Worm (Caenorhabditis elegans): ENCODE results near the gene lec-7.

lec-7 gene

ce11 chrX:9842102-9842501 lies 9.7 kb upstream of the lec-7 start:
- TF ChIP-seq unc-120 (tag; optimal IDR thresholded peaks at IDR 0.05; ENCODE audit: poor library complexity, severe bottlenecking) (peak; percentile 6), sem-2 (GFP tag; optimal IDR thresholded peaks at IDR 0.05) (no peak), unc-62 (GFP tag; optimal IDR thresholded peaks at IDR 0.05) (peak; percentile 47), hlh-1 (tag; optimal IDR thresholded peaks at IDR 0.05) (peak; percentile 88)

ce11 chrX:9843568-9843967 lies 8.3 kb upstream of the lec-7 start:
- TF ChIP-seq hlh-1 (tag; optimal IDR thresholded peaks at IDR 0.05) (peak; percentile 59), drap-1 (GFP tag; optimal IDR thresholded peaks at IDR 0.05) (no peak), M03D4.4 (tag; optimal IDR thresholded peaks at IDR 0.05) (no peak), unc-62 (GFP tag; optimal IDR thresholded peaks at IDR 0.05) (peak; percentile 69)

- TF ChIP-seq ham-2 (GFP tag; optimal IDR thresholded peaks at IDR 0.05) (no peak), lsy-2 (tag; optimal IDR thresholded peaks at IDR 0.05) (peak; percentile 74), hlh-1 (tag; optimal IDR thresholded peaks at IDR 0.05) (peak; percentile 9), unc-62 (GFP tag; optimal IDR thresholded peaks at IDR 0.05) (peak; percentile 23), ceh-83 (GFP tag; optimal IDR thresholded peaks at IDR 0.05) (no peak)
Measured at ce11 chrX:9845916-9846315, 5.9 kb upstream of the lec-7 start.

ce11 chrX:9846975-9847374 lies 4.9 kb upstream of the lec-7 start, which contains the start of gene vab-15:
Gene vab-15, plus strand, starts transcription at chrX:9847275.
- TF ChIP-seq ztf-11 (tag; optimal IDR thresholded peaks at IDR 0.05) = no peak
- no peak for TF ChIP-seq lin-32 (GFP tag; optimal IDR thresholded peaks at IDR 0.05)
- no peak for TF ChIP-seq blmp-1 (tag; optimal IDR thresholded peaks at IDR 0.05)
- TF ChIP-seq hlh-1 (tag; optimal IDR thresholded peaks at IDR 0.05) = no peak
- TF ChIP-seq ceh-39 (tag; optimal IDR thresholded peaks at IDR 0.05) = no peak
- no peak for TF ChIP-seq elt-1 (tag; optimal IDR thresholded peaks at IDR 0.05; ENCODE audit: borderline replicate concordance, insufficient read depth)
- no peak for TF ChIP-seq sptf-1 (tag; optimal IDR thresholded peaks at IDR 0.05)
- TF ChIP-seq nhr-2 (tag; optimal IDR thresholded peaks at IDR 0.05) = no peak
- no peak for TF ChIP-seq nhr-237 (tag; optimal IDR thresholded peaks at IDR 0.05)
- TF ChIP-seq ceh-43 (GFP tag; optimal IDR thresholded peaks at IDR 0.05) = no peak

- TF ChIP-seq zip-8 (tag; optimal IDR thresholded peaks at IDR 0.05) (no peak), pha-4 (tag; optimal IDR thresholded peaks at IDR 0.05) (no peak), nhr-2 (tag; optimal IDR thresholded peaks at IDR 0.05) (peak; percentile 57), ztf-11 (tag; optimal IDR thresholded peaks at IDR 0.05) (no peak), lsy-2 (tag; optimal IDR thresholded peaks at IDR 0.05) (no peak), elt-1 (tag; optimal IDR thresholded peaks at IDR 0.05; ENCODE audit: borderline replicate concordance, insufficient read depth) (no peak)
Measured at ce11 chrX:9848214-9848789, 3.5 kb upstream of the lec-7 start.

ce11 chrX:9850258-9850657 lies 1.6 kb upstream of the lec-7 start, which contains the start of gene lec-8:
Gene lec-8, plus strand, starts transcription at chrX:9850571.
- TF ChIP-seq hlh-1 (tag; optimal IDR thresholded peaks at IDR 0.05) (no peak), M03D4.4 (tag; optimal IDR thresholded peaks at IDR 0.05) (no peak), nhr-237 (tag; optimal IDR thresholded peaks at IDR 0.05) (no peak), nhr-2 (tag; optimal IDR thresholded peaks at IDR 0.05) (no peak), mep-1 (tag; optimal IDR thresholded peaks at IDR 0.05) (no peak), elt-1 (tag; optimal IDR thresholded peaks at IDR 0.05; ENCODE audit: borderline replicate concordance, insufficient read depth) (no peak), tbx-8 (GFP tag; optimal IDR thresholded peaks at IDR 0.05) (no peak), snpc-4 (tag; optimal IDR thresholded peaks at IDR 0.05) (no peak), nhr-12 (tag; optimal IDR thresholded peaks at IDR 0.05) (no peak), bed-3 (GFP tag; optimal IDR thresholded peaks at IDR 0.05) (no peak), sem-2 (GFP tag; optimal IDR thresholded peaks at IDR 0.05) (no peak), lsy-2 (tag; optimal IDR thresholded peaks at IDR 0.05) (no peak), unc-120 (tag; optimal IDR thresholded peaks at IDR 0.05; ENCODE audit: poor library complexity, severe bottlenecking) (no peak), elt-3 (tag; optimal IDR thresholded peaks at IDR 0.05) (no peak), ceh-39 (tag; optimal IDR thresholded peaks at IDR 0.05) (no peak)

ce11 chrX:9856618-9857017 lies 4.8 kb downstream of the lec-7 start, which contains the start of gene R07B1.11:
Gene R07B1.11, plus strand, starts transcription at chrX:9856918.
- TF ChIP-seq blmp-1 (tag; optimal IDR thresholded peaks at IDR 0.05) (no peak), sptf-1 (tag; optimal IDR thresholded peaks at IDR 0.05) (no peak), lin-32 (GFP tag; optimal IDR thresholded peaks at IDR 0.05) (no peak), unc-120 (tag; optimal IDR thresholded peaks at IDR 0.05; ENCODE audit: poor library complexity, severe bottlenecking) (no peak), unc-39 (tag; optimal IDR thresholded peaks at IDR 0.05) (no peak), unc-62 (GFP tag; optimal IDR thresholded peaks at IDR 0.05) (no peak), mls-2 (tag; optimal IDR thresholded peaks at IDR 0.05) (no peak), ces-1 (GFP tag; optimal IDR thresholded peaks at IDR 0.05) (no peak), nhr-76 (tag; optimal IDR thresholded peaks at IDR 0.05) (no peak), nhr-28 (tag; optimal IDR thresholded peaks at IDR 0.05) (no peak), M03D4.4 (tag; optimal IDR thresholded peaks at IDR 0.05) (no peak), flh-1 (GFP tag; optimal IDR thresholded peaks at IDR 0.05) (no peak), hlh-1 (tag; optimal IDR thresholded peaks at IDR 0.05) (no peak), ceh-43 (GFP tag; optimal IDR thresholded peaks at IDR 0.05) (no peak), tbx-8 (GFP tag; optimal IDR thresholded peaks at IDR 0.05) (no peak), lsy-2 (tag; optimal IDR thresholded peaks at IDR 0.05) (no peak), sem-2 (GFP tag; optimal IDR thresholded peaks at IDR 0.05) (no peak), zip-8 (tag; optimal IDR thresholded peaks at IDR 0.05) (no peak), mab-5 (tag; optimal IDR thresholded peaks at IDR 0.05) (no peak)

Measured in whole organism, mixed stage, embryonic.